Fruit fly (Drosophila melanogaster): ENCODE measurements around the gene mfrn.

mfrn gene

DNA sequence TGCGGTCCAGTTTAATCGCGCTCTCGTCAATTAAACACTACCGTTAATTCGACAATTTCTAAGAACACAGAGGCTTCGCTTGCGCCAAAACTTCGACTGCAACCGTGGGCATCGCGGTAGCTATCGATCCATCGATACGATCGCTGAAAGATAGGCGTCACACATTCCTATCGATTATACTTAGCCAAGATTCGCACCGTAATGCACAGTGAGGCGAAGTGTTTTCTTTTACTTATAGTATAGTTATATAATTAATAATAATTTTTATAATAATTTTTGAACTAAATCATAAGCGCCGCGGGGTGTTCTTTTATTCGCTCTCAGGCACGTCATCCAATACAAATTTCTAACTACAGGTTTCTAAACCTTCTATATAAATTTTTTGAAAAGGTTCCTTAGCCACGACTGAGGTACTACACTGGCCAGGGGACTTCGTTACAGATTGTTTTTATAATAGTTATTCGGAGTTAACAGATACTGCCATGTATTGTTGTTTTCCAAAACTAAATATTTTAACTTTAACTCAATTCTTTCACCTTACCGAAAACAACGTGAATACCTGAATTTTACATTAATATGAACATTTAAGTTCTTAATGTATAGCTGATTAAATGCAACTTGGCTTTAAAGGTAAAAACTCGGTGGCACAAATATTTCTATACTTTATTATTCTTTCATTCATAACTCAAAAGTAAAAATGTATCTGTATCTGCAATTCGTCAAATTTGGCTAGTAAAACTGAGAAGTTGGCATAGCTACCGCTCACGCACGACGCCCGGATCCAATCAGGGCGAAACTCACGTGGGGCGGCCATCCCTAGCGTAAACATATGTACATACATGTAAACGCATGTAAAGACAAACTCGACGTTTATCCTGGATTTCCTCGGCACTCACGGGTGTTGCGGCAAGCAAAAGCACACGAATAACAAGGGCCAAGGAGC, 9.8 kb downstream of the mfrn start, which contains the start of the genes NSD and BOD1 (continued):
- TF ChIP-seq otp (GFP tag; IDR thresholded peaks at IDR 0.05) (no peak), Tbp (GFP tag; optimal IDR thresholded peaks at IDR 0.05) (no peak), CkIIα-i1 (GFP tag; IDR thresholded peaks at IDR 0.05) (no peak), CG4282 (GFP tag; optimal IDR thresholded peaks at IDR 0.05) (peak; percentile 50), pfk (GFP tag; optimal IDR thresholded peaks at IDR 0.05) (no peak), HmgD (GFP tag; optimal IDR thresholded peaks at IDR 0.05) (peak; percentile 19), slou (GFP tag; optimal IDR thresholded peaks at IDR 0.05) (peak; percentile 42), Trl (optimal IDR thresholded peaks at IDR 0.05) (no peak), Trl (GFP tag; optimal IDR thresholded peaks at IDR 0.05) (no peak), fru (optimal IDR thresholded peaks at IDR 0.05) (no peak), pros (GFP tag; optimal IDR thresholded peaks at IDR 0.05) (no peak), eve (GFP tag; optimal IDR thresholded peaks at IDR 0.05) (no peak), Dbx (GFP tag; IDR thresholded peaks at IDR 0.05) (peak; percentile 79), Fer1 (GFP tag; optimal IDR thresholded peaks at IDR 0.05) (peak; percentile 1), Taf1 (GFP tag; IDR thresholded peaks at IDR 0.05) (peak; percentile 49; the same call in 1 of the 2 replicates), CG13424 (tag; optimal IDR thresholded peaks at IDR 0.05) (peak; percentile 45), Fer2 (tag; optimal IDR thresholded peaks at IDR 0.05) (peak; percentile 27), Doc3 (GFP tag; IDR thresholded peaks at IDR 0.05; ENCODE audit: partially characterized antibody) (peak; percentile 67), fd64A (GFP tag; optimal IDR thresholded peaks at IDR 0.05) (no peak), luna (GFP tag; optimal IDR thresholded peaks at IDR 0.05) (no peak), zf30C (GFP tag; optimal IDR thresholded peaks at IDR 0.05) (no peak), Adf1 (GFP tag; IDR thresholded peaks at IDR 0.05) (peak; percentile 36; the same call in 1 of the 2 replicates), CG1602 (GFP tag; optimal IDR thresholded peaks at IDR 0.05) (peak; percentile 62), bsh (GFP tag; optimal IDR thresholded peaks at IDR 0.05) (peak in 1 of 2 experiments; percentile 51), ash1 (GFP tag; optimal IDR thresholded peaks at IDR 0.05) (no peak), sqz (GFP tag; optimal IDR thresholded peaks at IDR 0.05) (no peak), fd3F (GFP tag; optimal IDR thresholded peaks at IDR 0.05) (no peak), BEAF-32 (GFP tag; optimal IDR thresholded peaks at IDR 0.05) (peak; percentile 84), Atf3 (GFP tag; optimal IDR thresholded peaks at IDR 0.05) (no peak), E2f2 (GFP tag; IDR thresholded peaks at IDR 0.05) (peak; percentile 66), CG1792 (GFP tag; optimal IDR thresholded peaks at IDR 0.05) (no peak), CG3995 (GFP tag; optimal IDR thresholded peaks at IDR 0.05) (no peak), D19B (GFP tag; optimal IDR thresholded peaks at IDR 0.05) (no peak), kah (GFP tag; optimal IDR thresholded peaks at IDR 0.05) (no peak), CG9437 (GFP tag; optimal IDR thresholded peaks at IDR 0.05) (peak; percentile 54), prd (optimal IDR thresholded peaks at IDR 0.05) (no peak), prd (GFP tag; IDR thresholded peaks at IDR 0.05) (peak; percentile 78), CG17568 (GFP tag; optimal IDR thresholded peaks at IDR 0.05) (no peak), CG31388 (GFP tag; optimal IDR thresholded peaks at IDR 0.05) (no peak), CG14860 (GFP tag; IDR thresholded peaks at IDR 0.05; ENCODE audit: partially characterized antibody) (peak; percentile 89), Dad (GFP tag; optimal IDR thresholded peaks at IDR 0.05) (no peak), Nf-YB (GFP tag; optimal IDR thresholded peaks at IDR 0.05) (no peak), Sin3A (optimal IDR thresholded peaks at IDR 0.05) (peak; percentile 5), psq (GFP tag; optimal IDR thresholded peaks at IDR 0.05) (no peak), nom (GFP tag; optimal IDR thresholded peaks at IDR 0.05) (no peak), nerfin-1 (tag; optimal IDR thresholded peaks at IDR 0.05) (no peak), Neu2 (GFP tag; optimal IDR thresholded peaks at IDR 0.05; ENCODE audit: borderline replicate concordance) (no peak), CG42726 (GFP tag; IDR thresholded peaks at IDR 0.05; ENCODE audit: partially characterized antibody) (peak; percentile 98), sima (GFP tag; optimal IDR thresholded peaks at IDR 0.05) (no peak), CG12659 (GFP tag; optimal IDR thresholded peaks at IDR 0.05) (peak; percentile 47)

Measured in whole organism, embryonic.